Fruit fly (Drosophila melanogaster): ENCODE results near the gene CG33995.

The CG33995 gene

DNA sequence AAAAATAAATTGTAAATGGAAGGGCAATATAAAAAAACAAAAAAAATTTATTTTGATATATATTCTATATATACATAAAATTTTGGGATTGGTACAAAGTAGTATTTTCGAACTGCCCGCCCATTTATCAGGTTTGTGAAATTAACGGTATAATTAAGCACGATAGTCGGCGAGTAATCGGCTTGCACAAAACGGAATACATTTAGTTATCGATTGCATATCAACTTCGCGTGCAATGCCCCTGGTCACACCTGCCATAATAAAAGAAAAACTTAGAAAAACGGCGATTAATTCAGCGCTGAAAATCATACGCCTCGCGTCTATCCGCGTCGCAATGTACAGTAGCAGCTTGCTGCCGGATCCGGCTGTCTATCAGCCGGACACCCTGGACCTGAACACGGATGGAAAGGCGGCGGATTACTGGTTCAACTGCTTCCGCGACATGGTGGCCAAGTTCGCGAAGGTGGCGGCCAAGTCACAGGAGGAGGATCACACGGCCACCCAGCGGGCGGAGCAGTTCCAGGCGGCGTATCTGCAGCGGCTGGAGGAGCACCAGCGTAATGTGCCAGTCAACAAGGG is 50.8 kb downstream of the CG33995 start, which contains the start of gene CG5828:
Gene CG5828 (plus strand): TSS at position 205 of the 579 bp plus-strand sequence.
- TF ChIP-seq HLH4C (GFP tag; IDR thresholded peaks at IDR 0.05; ENCODE audit: partially characterized antibody): peak; percentile 70
- TF ChIP-seq CG6791 (GFP tag; IDR thresholded peaks at IDR 0.05; ENCODE audit: partially characterized antibody): peak; percentile 73
- TF ChIP-seq CG2116 (GFP tag; optimal IDR thresholded peaks at IDR 0.05): peak; percentile 85
- TF ChIP-seq pzg (GFP tag; optimal IDR thresholded peaks at IDR 0.05): peak; percentile 45
- TF ChIP-seq CG4617 (GFP tag; optimal IDR thresholded peaks at IDR 0.05; ENCODE audit: borderline replicate concordance): peak; percentile 56
- peak; percentile 39 for TF ChIP-seq nmo (GFP tag; optimal IDR thresholded peaks at IDR 0.05)
- no peak for TF ChIP-seq dpn (GFP tag; optimal IDR thresholded peaks at IDR 0.05)
- no peak for TF ChIP-seq CG8359 (GFP tag; optimal IDR thresholded peaks at IDR 0.05; ENCODE audit: borderline replicate concordance)
- peak; percentile 76 for TF ChIP-seq Dref (GFP tag; IDR thresholded peaks at IDR 0.05)
- TF ChIP-seq CG13287 (GFP tag; IDR thresholded peaks at IDR 0.05; ENCODE audit: partially characterized antibody): peak; percentile 63
- TF ChIP-seq kni (GFP tag; optimal IDR thresholded peaks at IDR 0.05): no peak
- peak; percentile 62; the same call in 1 of the 3 replicates for TF ChIP-seq vnd (GFP tag; IDR thresholded peaks at IDR 0.05; ENCODE audit: partially characterized antibody)
- TF ChIP-seq gfzf (GFP tag; optimal IDR thresholded peaks at IDR 0.05): peak; percentile 61
- TF ChIP-seq ase (GFP tag; IDR thresholded peaks at IDR 0.05): no peak
- no peak for TF ChIP-seq ATbp (GFP tag; optimal IDR thresholded peaks at IDR 0.05)
- TF ChIP-seq zen2 (GFP tag; IDR thresholded peaks at IDR 0.05; ENCODE audit: partially characterized antibody): peak; percentile 44; the same call in 1 of the 3 replicates
- peak; percentile 79 for TF ChIP-seq Scr (GFP tag; IDR thresholded peaks at IDR 0.05; ENCODE audit: partially characterized antibody)
- peak; percentile 3 for TF ChIP-seq CG15514 (GFP tag; optimal IDR thresholded peaks at IDR 0.05)
- peak; percentile 13 for TF ChIP-seq Sry-δ (GFP tag; optimal IDR thresholded peaks at IDR 0.05)
- TF ChIP-seq E2f2 (GFP tag; IDR thresholded peaks at IDR 0.05): peak; percentile 45; the same call in 1 of the 2 replicates
- TF ChIP-seq hth (optimal IDR thresholded peaks at IDR 0.05): no peak
- peak; percentile 49; the same call in 1 of the 2 replicates for TF ChIP-seq CG42726 (GFP tag; IDR thresholded peaks at IDR 0.05; ENCODE audit: partially characterized antibody)
- TF ChIP-seq CG31441 (GFP tag; IDR thresholded peaks at IDR 0.05): peak; percentile 15; the same call in 1 of the 2 replicates
- peak; percentile 84 for TF ChIP-seq BEAF-32 (GFP tag; optimal IDR thresholded peaks at IDR 0.05)
- peak; percentile 21 for TF ChIP-seq phol (tag; optimal IDR thresholded peaks at IDR 0.05)
- TF ChIP-seq CG12391 (tag; optimal IDR thresholded peaks at IDR 0.05): peak; percentile 27
- TF ChIP-seq Dp (GFP tag; optimal IDR thresholded peaks at IDR 0.05): peak; percentile 52
- TF ChIP-seq Dll (GFP tag; IDR thresholded peaks at IDR 0.05; ENCODE audit: partially characterized antibody): peak; percentile 74; the same call in 3 of the 4 replicates
- TF ChIP-seq tgo (GFP tag; IDR thresholded peaks at IDR 0.05): no peak
- peak; percentile 45 for TF ChIP-seq Myb (GFP tag; optimal IDR thresholded peaks at IDR 0.05)
- peak; percentile 73 for TF ChIP-seq amos (GFP tag; IDR thresholded peaks at IDR 0.05; ENCODE audit: partially characterized antibody)
- TF ChIP-seq Deaf1 (tag; optimal IDR thresholded peaks at IDR 0.05): no peak
- TF ChIP-seq Opbp (GFP tag; IDR thresholded peaks at IDR 0.05; ENCODE audit: partially characterized antibody): peak; percentile 77
- peak; percentile 65 for TF ChIP-seq CG34224 (GFP tag; IDR thresholded peaks at IDR 0.05; ENCODE audit: partially characterized antibody)
- no peak for TF ChIP-seq ci (GFP tag; IDR thresholded peaks at IDR 0.05)
- no peak for TF ChIP-seq CG33213 (GFP tag; optimal IDR thresholded peaks at IDR 0.05)
- 0 out of 2 replicates have a peak, but pooled peaks have one; percentile 13 for TF ChIP-seq ato (GFP tag; IDR thresholded peaks at IDR 0.05; ENCODE audit: partially characterized antibody)
- TF ChIP-seq ap (GFP tag; IDR thresholded peaks at IDR 0.05): no peak
- peak; percentile 30; the same call in 1 of the 2 replicates for TF ChIP-seq CG2129 (GFP tag; IDR thresholded peaks at IDR 0.05; ENCODE audit: partially characterized antibody)
- peak; percentile 70; the same call in 1 of the 2 replicates for TF ChIP-seq unc-4 (GFP tag; IDR thresholded peaks at IDR 0.05; ENCODE audit: partially characterized antibody)
- TF ChIP-seq Hmr (GFP tag; optimal IDR thresholded peaks at IDR 0.05): no peak
- peak; percentile 64 for TF ChIP-seq bbx (GFP tag; IDR thresholded peaks at IDR 0.05; ENCODE audit: partially characterized antibody)
- TF ChIP-seq CG2712 (tag; optimal IDR thresholded peaks at IDR 0.05): peak; percentile 8
- TF ChIP-seq hb (GFP tag; IDR thresholded peaks at IDR 0.05; ENCODE audit: partially characterized antibody): peak; percentile 71; the same call in 2 of the 3 replicates
- peak; percentile 54 for TF ChIP-seq inv (GFP tag; IDR thresholded peaks at IDR 0.05; ENCODE audit: partially characterized antibody)
- peak; percentile 58 for TF ChIP-seq MBD-R2 (GFP tag; IDR thresholded peaks at IDR 0.05)

All from whole organism, embryonic.